Worm (Caenorhabditis elegans): Measurements from ENCODE around the gene F02E8.4.

F02E8.4 gene

DNA sequence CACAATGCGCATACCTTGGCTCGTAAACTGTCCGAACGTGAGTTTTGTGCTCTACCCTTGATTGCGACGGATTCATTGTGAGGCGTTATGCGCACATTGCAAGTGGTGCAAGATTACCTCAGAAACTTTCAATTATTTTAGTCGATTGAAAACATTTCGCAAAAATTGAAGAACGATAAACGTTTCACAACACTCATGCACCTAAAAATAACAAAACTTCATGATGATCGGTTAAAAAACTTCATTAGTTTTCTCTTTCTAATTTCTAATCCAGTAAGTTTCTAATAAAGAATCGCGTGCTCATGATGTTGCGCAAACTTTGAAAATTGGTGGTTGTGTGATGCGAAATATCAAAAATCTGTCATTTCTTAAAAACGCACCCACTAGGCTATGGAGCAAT lies 35.2 kb upstream of the F02E8.4 start, which contains the start of gene dop-1:
dop-1 (minus strand) TSS at position 101 of the 400 bp plus-strand sequence.
- TF ChIP-seq scrt-1 (GFP tag; IDR thresholded peaks at IDR 0.05) (no peak), hnd-1 (tag; optimal IDR thresholded peaks at IDR 0.05) (no peak), flt-1 (GFP tag; IDR thresholded peaks at IDR 0.05) (no peak), ets-7 (tag; optimal IDR thresholded peaks at IDR 0.05) (no peak), hmg-4 (GFP tag; optimal IDR thresholded peaks at IDR 0.05) (no peak), ceh-13 (GFP tag; optimal IDR thresholded peaks at IDR 0.05) (no peak), pes-1 (GFP tag; IDR thresholded peaks at IDR 0.05) (no peak), F13C5.2 (tag; optimal IDR thresholded peaks at IDR 0.05) (no peak), sea-1 (GFP tag; conservative IDR thresholded peaks at IDR 0.05) (no peak), tbx-11 (GFP tag; IDR thresholded peaks at IDR 0.05) (no peak)

DNA sequence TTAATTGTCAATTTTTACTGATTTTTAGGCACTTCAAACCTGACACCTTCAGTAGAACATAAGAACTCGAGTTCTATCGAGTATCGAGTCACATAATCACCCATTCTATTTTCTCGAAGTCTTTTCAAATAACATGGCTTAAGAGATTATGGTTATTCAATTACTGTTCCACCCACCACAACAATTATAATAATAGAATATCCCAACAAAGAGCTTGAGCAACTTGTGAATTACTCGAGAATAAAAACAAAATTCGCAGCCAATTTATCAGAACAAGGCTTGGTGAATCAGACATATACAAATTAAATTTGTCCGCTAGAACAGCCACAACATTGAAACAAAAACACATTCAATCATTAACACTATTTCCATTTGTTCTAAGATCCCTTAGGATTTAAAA lies 29.7 kb upstream of the F02E8.4 start:
- TF ChIP-seq aly-1 (tag; optimal IDR thresholded peaks at IDR 0.05) (no peak), B0310.2 (tag; optimal IDR thresholded peaks at IDR 0.05) (no peak), ceh-36 (tag; optimal IDR thresholded peaks at IDR 0.05) (no peak), ets-7 (tag; optimal IDR thresholded peaks at IDR 0.05) (no peak), pes-1 (GFP tag; IDR thresholded peaks at IDR 0.05) (no peak), sea-1 (GFP tag; conservative IDR thresholded peaks at IDR 0.05) (no peak), hmbx-1 (tag; optimal IDR thresholded peaks at IDR 0.05) (no peak), tra-4 (tag; optimal IDR thresholded peaks at IDR 0.05) (no peak), tbx-37 (GFP tag; conservative IDR thresholded peaks at IDR 0.05) (no peak), flt-1 (GFP tag; IDR thresholded peaks at IDR 0.05) (no peak), hnd-1 (tag; optimal IDR thresholded peaks at IDR 0.05) (no peak), ceh-13 (GFP tag; optimal IDR thresholded peaks at IDR 0.05) (no peak), tbx-11 (GFP tag; IDR thresholded peaks at IDR 0.05) (no peak)

DNA sequence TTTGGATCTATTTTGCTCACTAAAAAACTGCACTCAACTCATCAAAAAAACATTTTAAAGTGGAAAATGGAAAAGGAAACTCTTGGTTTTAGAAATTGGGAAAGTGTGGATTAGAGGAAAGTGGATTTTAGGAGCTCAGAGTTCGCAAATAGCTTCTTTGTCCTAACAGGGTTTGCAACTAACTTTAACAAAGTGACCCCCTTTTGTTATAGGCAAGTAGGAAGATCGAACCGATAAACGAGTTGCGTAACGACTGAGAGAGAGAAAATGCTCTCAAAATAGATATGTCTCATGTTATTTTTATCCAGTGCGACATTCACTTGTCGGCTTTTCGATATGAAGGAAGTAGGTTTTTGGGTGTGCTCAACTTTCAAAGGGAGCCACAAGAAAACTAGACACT lies 27.4 kb upstream of the F02E8.4 start:
- TF ChIP-seq F13C5.2 (tag; optimal IDR thresholded peaks at IDR 0.05) (no peak), sea-1 (GFP tag; conservative IDR thresholded peaks at IDR 0.05) (no peak), flt-1 (GFP tag; IDR thresholded peaks at IDR 0.05) (no peak), B0310.2 (tag; optimal IDR thresholded peaks at IDR 0.05) (no peak), tra-4 (tag; optimal IDR thresholded peaks at IDR 0.05) (no peak), pes-1 (GFP tag; IDR thresholded peaks at IDR 0.05) (no peak), hmbx-1 (tag; optimal IDR thresholded peaks at IDR 0.05) (no peak), tbx-37 (GFP tag; conservative IDR thresholded peaks at IDR 0.05) (no peak), ceh-13 (GFP tag; optimal IDR thresholded peaks at IDR 0.05) (no peak), ceh-36 (tag; optimal IDR thresholded peaks at IDR 0.05) (no peak)

DNA sequence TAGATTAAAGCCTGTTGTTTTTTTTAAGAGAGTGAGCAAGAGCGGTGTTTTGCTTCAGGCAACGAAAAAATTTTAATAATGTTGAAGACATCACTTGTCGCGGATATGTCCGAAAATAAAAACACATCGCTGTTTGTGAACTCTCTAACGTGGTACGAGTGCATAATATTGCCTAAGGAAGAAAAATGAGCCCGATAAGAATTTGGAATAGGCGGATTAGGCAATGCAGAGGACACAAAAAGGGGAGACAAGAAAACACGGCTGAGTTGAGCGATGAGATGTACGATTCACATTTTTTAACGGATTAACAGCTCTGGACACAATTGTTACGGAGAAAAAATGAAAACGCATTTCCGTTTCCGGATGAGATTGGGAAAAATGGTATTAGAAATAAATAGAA lies 26.5 kb upstream of the F02E8.4 start:
- TF ChIP-seq tbx-37 (GFP tag; conservative IDR thresholded peaks at IDR 0.05) (no peak), B0310.2 (tag; optimal IDR thresholded peaks at IDR 0.05) (no peak), sea-1 (GFP tag; conservative IDR thresholded peaks at IDR 0.05) (no peak), hmg-4 (GFP tag; optimal IDR thresholded peaks at IDR 0.05) (no peak), ceh-36 (tag; optimal IDR thresholded peaks at IDR 0.05) (no peak), aly-1 (tag; optimal IDR thresholded peaks at IDR 0.05) (no peak), pes-1 (GFP tag; IDR thresholded peaks at IDR 0.05) (no peak), scrt-1 (GFP tag; IDR thresholded peaks at IDR 0.05) (no peak), tra-4 (tag; optimal IDR thresholded peaks at IDR 0.05) (no peak), tbx-11 (GFP tag; IDR thresholded peaks at IDR 0.05) (no peak)

DNA sequence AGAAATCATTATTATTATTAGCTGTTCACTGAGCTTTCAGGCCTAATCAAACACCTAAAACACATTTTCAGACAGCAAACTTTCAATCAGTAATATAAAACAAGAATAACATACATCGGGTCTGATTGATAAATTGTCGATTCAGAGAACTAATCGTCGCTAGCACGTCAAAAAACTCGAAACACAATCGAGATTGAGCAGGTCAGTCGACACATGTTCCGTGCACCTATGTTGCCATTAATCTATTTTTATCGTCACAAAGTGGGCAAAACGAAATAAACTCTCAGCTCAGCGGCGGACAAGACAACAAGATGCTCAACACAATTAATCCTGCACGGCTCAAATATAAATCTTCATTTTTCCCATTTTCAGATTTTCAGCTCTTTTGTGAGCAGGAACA lies 24.6 kb upstream of the F02E8.4 start:
- TF ChIP-seq hmg-4 (GFP tag; optimal IDR thresholded peaks at IDR 0.05) (no peak), ets-7 (tag; optimal IDR thresholded peaks at IDR 0.05) (no peak), ama-1 (optimal IDR thresholded peaks at IDR 0.05) (no peak), ceh-13 (GFP tag; optimal IDR thresholded peaks at IDR 0.05) (no peak), F13C5.2 (tag; optimal IDR thresholded peaks at IDR 0.05) (no peak), ceh-36 (tag; optimal IDR thresholded peaks at IDR 0.05) (no peak), scrt-1 (GFP tag; IDR thresholded peaks at IDR 0.05) (no peak), tbx-11 (GFP tag; IDR thresholded peaks at IDR 0.05) (no peak)

DNA sequence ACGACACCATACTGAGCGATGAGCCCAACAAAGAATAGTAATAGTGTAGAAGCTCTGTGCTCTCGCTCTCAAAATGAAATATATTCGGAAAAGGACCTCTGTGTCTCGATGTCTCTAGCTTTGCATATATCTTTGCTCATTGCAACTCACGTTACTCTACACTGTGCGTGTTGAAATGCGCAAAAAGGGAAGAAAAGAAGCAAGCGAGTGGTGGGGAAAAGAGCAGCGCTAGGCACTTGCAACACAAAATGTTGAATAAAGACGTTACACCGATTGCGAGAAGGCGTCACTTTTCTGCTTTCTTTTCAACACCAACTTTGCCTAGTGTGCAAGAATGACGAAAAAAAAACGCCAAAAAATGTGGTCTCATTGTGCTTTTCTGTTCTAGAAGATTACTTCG lies 19.3 kb upstream of the F02E8.4 start:
- TF ChIP-seq flt-1 (GFP tag; IDR thresholded peaks at IDR 0.05) (no peak), aly-1 (tag; optimal IDR thresholded peaks at IDR 0.05) (no peak), hnd-1 (tag; optimal IDR thresholded peaks at IDR 0.05) (no peak), ceh-13 (GFP tag; optimal IDR thresholded peaks at IDR 0.05) (no peak), F13C5.2 (tag; optimal IDR thresholded peaks at IDR 0.05) (no peak), ceh-36 (tag; optimal IDR thresholded peaks at IDR 0.05) (no peak), tbx-37 (GFP tag; conservative IDR thresholded peaks at IDR 0.05) (no peak)

DNA sequence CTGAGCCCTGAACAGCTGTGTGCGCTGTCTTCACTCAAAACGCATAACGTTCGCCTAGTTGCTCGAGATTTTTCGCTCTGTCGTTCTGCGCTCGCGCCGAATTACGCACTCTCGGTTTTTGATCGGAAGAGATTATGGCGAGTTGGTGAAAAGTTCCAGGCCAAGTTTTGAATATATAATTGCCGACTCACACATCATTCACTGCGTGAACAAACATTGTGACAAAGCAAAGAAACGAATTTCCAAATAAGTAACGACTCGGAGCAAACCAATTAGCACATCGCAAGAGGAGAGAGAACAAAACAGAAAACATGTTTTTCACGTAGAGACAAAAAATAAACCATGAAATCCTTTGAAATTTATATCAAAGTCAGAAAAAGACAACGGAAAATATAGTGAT lies 18.5 kb upstream of the F02E8.4 start:
- TF ChIP-seq ceh-36 (tag; optimal IDR thresholded peaks at IDR 0.05) (no peak), scrt-1 (GFP tag; IDR thresholded peaks at IDR 0.05) (no peak), tbx-37 (GFP tag; conservative IDR thresholded peaks at IDR 0.05) (no peak), hmg-4 (GFP tag; optimal IDR thresholded peaks at IDR 0.05) (no peak), ceh-13 (GFP tag; optimal IDR thresholded peaks at IDR 0.05) (no peak), aly-1 (tag; optimal IDR thresholded peaks at IDR 0.05) (no peak), tra-4 (tag; optimal IDR thresholded peaks at IDR 0.05) (no peak), sea-1 (GFP tag; conservative IDR thresholded peaks at IDR 0.05) (no peak), pes-1 (GFP tag; IDR thresholded peaks at IDR 0.05) (no peak), tbx-11 (GFP tag; IDR thresholded peaks at IDR 0.05) (no peak)

DNA sequence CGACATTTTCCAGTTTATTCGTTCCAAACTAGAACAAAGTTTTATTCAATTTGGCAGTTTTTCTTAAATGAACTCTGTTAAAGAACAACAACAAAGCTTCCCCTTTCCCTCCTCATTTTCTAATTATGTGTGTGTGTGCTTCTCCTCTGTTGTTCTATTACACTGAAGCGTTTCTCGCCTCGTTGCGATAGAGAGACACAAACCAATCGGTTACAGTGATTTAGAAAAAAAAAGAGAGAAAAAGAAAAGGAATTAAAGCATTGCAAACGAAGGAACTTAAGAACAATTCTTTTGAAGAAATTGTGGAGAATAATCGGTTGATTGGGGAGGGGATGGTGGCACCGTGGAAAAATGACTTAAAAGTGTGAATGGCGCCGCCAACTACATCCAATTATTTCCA lies 16.4 kb upstream of the F02E8.4 start, which contains the start of gene cest-26:
cest-26 (minus strand) TSS at position 101 of the 400 bp plus-strand sequence.
- TF ChIP-seq scrt-1 (GFP tag; IDR thresholded peaks at IDR 0.05): no peak
- TF ChIP-seq hmg-4 (GFP tag; optimal IDR thresholded peaks at IDR 0.05): no peak
- no peak for TF ChIP-seq ama-1 (optimal IDR thresholded peaks at IDR 0.05)
- TF ChIP-seq tra-4 (tag; optimal IDR thresholded peaks at IDR 0.05): no peak
- no peak for TF ChIP-seq F13C5.2 (tag; optimal IDR thresholded peaks at IDR 0.05)
- no peak for TF ChIP-seq ceh-13 (GFP tag; optimal IDR thresholded peaks at IDR 0.05)
- no peak for TF ChIP-seq tbx-37 (GFP tag; conservative IDR thresholded peaks at IDR 0.05)
- no peak for TF ChIP-seq pes-1 (GFP tag; IDR thresholded peaks at IDR 0.05)
- no peak for TF ChIP-seq ets-7 (tag; optimal IDR thresholded peaks at IDR 0.05)
- no peak for TF ChIP-seq ceh-36 (tag; optimal IDR thresholded peaks at IDR 0.05)
- no peak for TF ChIP-seq hmbx-1 (tag; optimal IDR thresholded peaks at IDR 0.05)
- no peak for TF ChIP-seq sea-1 (GFP tag; conservative IDR thresholded peaks at IDR 0.05)
- no peak for TF ChIP-seq flt-1 (GFP tag; IDR thresholded peaks at IDR 0.05)
- no peak for TF ChIP-seq tbx-11 (GFP tag; IDR thresholded peaks at IDR 0.05)
- no peak for TF ChIP-seq hnd-1 (tag; optimal IDR thresholded peaks at IDR 0.05)
- TF ChIP-seq aly-1 (tag; optimal IDR thresholded peaks at IDR 0.05): no peak
- TF ChIP-seq B0310.2 (tag; optimal IDR thresholded peaks at IDR 0.05): no peak

Data from whole organism, early embryonic.